Fruit fly (Drosophila melanogaster) whole organism, adult: Measurements from ENCODE around the gene CG5013.

Experiments
- CG11617 ChIP-seq: fragments of 200-800 bp; sonication (Bioruptor generic); optimal IDR thresholded peaks from 2 replicates; lab custom pipeline; 2017; ENCODE audit warnings: mild to moderate bottlenecking, missing biosample characterization, missing genetic modification reagents, missing genetic modification characterization
- CG12768 ChIP-seq: fragments of 200-800 bp; sonication (Bioruptor generic); optimal IDR thresholded peaks from 2 replicates; lab custom pipeline; 2017; ENCODE audit warnings: missing biosample characterization, missing genetic modification characterization, mild to moderate bottlenecking, moderate library complexity, missing genetic modification reagents
- CG14711 ChIP-seq: fragments of 200-800 bp; sonication (Bioruptor generic); optimal IDR thresholded peaks from 2 replicates; lab custom pipeline; 2018; ENCODE audit warnings: missing biosample characterization, mild to moderate bottlenecking, missing genetic modification characterization, moderate library complexity
- CG1620 ChIP-seq: fragments of 200-800 bp; sonication (Bioruptor generic); optimal IDR thresholded peaks from 2 replicates; lab custom pipeline; 2016; ENCODE audit warnings: missing biosample characterization, missing genetic modification characterization
- CG33017 ChIP-seq: fragments of 200-800 bp; sonication (Bioruptor generic); optimal IDR thresholded peaks from 2 replicates; lab custom pipeline; 2018; ENCODE audit warnings: missing biosample characterization, mild to moderate bottlenecking, missing genetic modification characterization, moderate library complexity
- CG5204 ChIP-seq: fragments of 200-800 bp; sonication (Bioruptor generic); optimal IDR thresholded peaks from 2 replicates; lab custom pipeline; 2016; ENCODE audit warnings: missing biosample characterization, missing genetic modification characterization
- CG7045 ChIP-seq: fragments of 200-800 bp; sonication (Bioruptor generic); optimal IDR thresholded peaks from 2 replicates; lab custom pipeline; 2017; ENCODE audit warnings: missing biosample characterization, mild to moderate bottlenecking, missing genetic modification characterization
- CG7101 ChIP-seq: fragments of 200-800 bp; sonication (Bioruptor generic); optimal IDR thresholded peaks from 2 replicates; lab custom pipeline; 2018; ENCODE audit warnings: missing biosample characterization, mild to moderate bottlenecking, missing genetic modification characterization, moderate library complexity
- Clk ChIP-seq: fragments of 200-800 bp; sonication (Bioruptor generic); optimal IDR thresholded peaks from 2 replicates; lab custom pipeline; 2017; ENCODE audit warnings: missing biosample characterization, missing genetic modification characterization
- Crg-1 ChIP-seq: fragments of 200-800 bp; sonication (Bioruptor generic); optimal IDR thresholded peaks from 2 replicates; lab custom pipeline; 2016; ENCODE audit warnings: missing biosample characterization, missing genetic modification characterization
- Hr96 ChIP-seq: fragments of 200-800 bp; sonication (Bioruptor generic); optimal IDR thresholded peaks from 2 replicates; lab custom pipeline; 2016; ENCODE audit warnings: missing biosample characterization, missing genetic modification characterization
- Mnt ChIP-seq: fragments of 200-800 bp; sonication (Bioruptor generic); optimal IDR thresholded peaks from 2 replicates; lab custom pipeline; 2016; ENCODE audit warnings: missing biosample characterization, mild to moderate bottlenecking, missing genetic modification characterization
- bab1 ChIP-seq: fragments of 200-800 bp; sonication (Bioruptor generic); optimal IDR thresholded peaks from 3 replicates; lab custom pipeline; 2019; ENCODE audit warnings: missing biosample characterization, mild to moderate bottlenecking, missing genetic modification characterization, moderate library complexity
- cic ChIP-seq: fragments of 200-800 bp; sonication (Bioruptor generic); optimal IDR thresholded peaks from 2 replicates; lab custom pipeline; 2017; ENCODE audit warnings: missing biosample characterization, mild to moderate bottlenecking, missing genetic modification characterization, moderate library complexity
- cnc ChIP-seq, 2 experiments: fragments of >200 bp; optimal IDR thresholded peaks; 2 replicates each; lab custom pipeline; 2017
- kay ChIP-seq: fragments of 200-800 bp; sonication (Bioruptor generic); peaks from one replicate; lab custom pipeline; 2016; ENCODE audit warnings: missing biosample characterization, missing genetic modification characterization, borderline replicate concordance
- ovo ChIP-seq: fragments of 200-800 bp; sonication (Bioruptor generic); optimal IDR thresholded peaks from 2 replicates; lab custom pipeline; 2016; ENCODE audit warnings: missing biosample characterization, missing genetic modification characterization
- pad ChIP-seq: fragments of 200-800 bp; sonication (Bioruptor generic); optimal IDR thresholded peaks from 3 replicates; lab custom pipeline; 2017; ENCODE audit warnings: missing biosample characterization, missing genetic modification characterization, mild to moderate bottlenecking, moderate library complexity, missing genetic modification reagents
- tj ChIP-seq: fragments of 200-800 bp; sonication (Bioruptor generic); optimal IDR thresholded peaks from 3 replicates; lab custom pipeline; 2017; ENCODE audit warnings: missing biosample characterization, mild to moderate bottlenecking, missing genetic modification characterization, moderate library complexity
- toe ChIP-seq: fragments of 200-800 bp; sonication (Bioruptor generic); optimal IDR thresholded peaks from 2 replicates; lab custom pipeline; 2016; ENCODE audit warnings: missing biosample characterization, missing genetic modification characterization

CG5013 gene

DNA sequence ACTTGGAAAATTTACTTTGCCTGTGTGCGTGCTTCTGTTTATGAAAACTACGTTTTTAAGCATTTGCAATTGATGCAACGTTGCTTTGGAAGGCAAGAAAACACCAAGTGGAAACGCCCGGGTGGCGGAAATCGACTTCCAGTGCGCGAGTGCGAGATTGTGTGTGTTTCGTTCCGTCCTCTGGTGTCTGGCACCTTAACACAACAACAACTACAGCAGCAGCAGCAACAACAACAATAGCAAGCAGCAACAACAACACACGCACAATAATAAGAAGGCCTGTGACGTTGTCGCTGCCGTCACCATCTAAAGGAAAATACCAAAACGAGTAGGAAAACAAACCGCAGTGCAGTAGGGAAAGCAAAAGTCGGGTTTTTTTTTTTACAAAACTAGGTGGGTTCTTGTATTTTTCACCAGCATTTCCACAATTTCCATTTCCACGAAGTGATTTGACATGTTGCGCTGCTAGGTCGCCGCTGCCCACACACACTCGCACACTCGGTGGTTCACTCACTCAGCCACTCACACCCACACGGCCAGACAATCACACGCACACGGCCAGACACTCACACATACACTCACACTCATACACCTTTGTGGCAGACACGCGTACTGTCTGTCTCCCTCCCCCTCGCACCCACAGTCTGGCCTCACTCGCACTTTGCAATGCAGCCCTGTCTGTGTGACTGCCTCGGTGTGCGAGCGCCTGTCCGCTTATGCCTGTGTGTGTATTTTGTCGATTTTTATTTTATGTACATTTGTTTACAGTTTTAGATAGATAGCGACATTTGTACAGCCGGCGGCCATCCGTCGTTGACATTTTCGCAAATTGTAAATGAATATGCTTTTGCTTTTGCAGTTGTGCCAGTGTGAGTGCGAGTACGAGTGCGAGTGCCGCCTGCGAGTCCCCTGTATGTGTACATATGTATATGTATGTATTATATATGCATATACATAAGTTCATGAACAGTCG, 50.1 kb downstream of the CG5013 start:
- TF ChIP-seq CG14711 (tag; lab: Kevin White, UChicago) (peak; percentile 28), ovo (GFP tag; lab: Kevin White, UChicago) (peak; percentile 79), tj (peak; percentile 57), kay (GFP tag; lab: Kevin White, UChicago) (peak; percentile 90), CG1620 (GFP tag; lab: Kevin White, UChicago) (peak; percentile 29), Hr96 (peak; percentile 57), Mnt (GFP tag; lab: Kevin White, UChicago) (peak; percentile 96), Clk (GFP tag; lab: Kevin White, UChicago) (peak; percentile 52), CG5204 (peak; percentile 38), cic (peak; percentile 99), cnc (optimal IDR thresholded peaks at IDR 0.05; lab: Kevin White, UChicago) (no peak), CG33017 (tag; lab: Kevin White, UChicago) (no peak), toe (peak; percentile 66), CG7101 (tag; lab: Kevin White, UChicago) (peak; percentile 56), CG7045 (GFP tag; lab: Kevin White, UChicago) (peak; percentile 13), pad (GFP tag; lab: Kevin White, UChicago) (peak; percentile 74), bab1 (GFP tag; lab: Kevin White, UChicago) (no peak), Crg-1 (GFP tag; lab: Kevin White, UChicago) (no peak), CG11617 (GFP tag; lab: Kevin White, UChicago) (peak; percentile 46), CG12768 (peak; percentile 76)
